Worm (Caenorhabditis elegans) whole organism, L4/young adult: ENCODE data around the gene K11H12.4.

Experiments
- W03F9.2 ChIP-seq: fragments of 150-350 bp; optimal IDR thresholded peaks from 2 replicates; lab custom pipeline; 2014; ENCODE audit warnings: missing biosample characterization, missing genetic modification characterization
- dao-5 ChIP-seq: sonication (generic microtip); optimal IDR thresholded peaks from 2 replicates; lab custom pipeline; 2016; ENCODE audit warnings: missing genotype, missing genetic modification characterization, moderate library complexity, missing compliant biosample characterization
- him-1 ChIP-seq: sonication (generic microtip); optimal IDR thresholded peaks from 2 replicates; lab custom pipeline; 2016; ENCODE audit warnings: missing genotype, missing genetic modification reagents, missing genetic modification characterization, missing compliant biosample characterization

The K11H12.4 gene

ce11 chrIV:633565-633964 lies 42.1 kb downstream of the K11H12.4 start:
- no peak for TF ChIP-seq him-1 (tag; lab: Kevin White, UChicago)
- no peak for TF ChIP-seq W03F9.2 (tag; lab: Kevin White, UChicago)
- no peak for TF ChIP-seq dao-5 (tag; lab: Kevin White, UChicago)

ce11 chrIV:631869-632268 lies 43.8 kb downstream of the K11H12.4 start:
- TF ChIP-seq him-1 (tag; lab: Kevin White, UChicago) (no peak), W03F9.2 (tag; lab: Kevin White, UChicago) (no peak), dao-5 (tag; lab: Kevin White, UChicago) (no peak)

- TF ChIP-seq dao-5 (tag; lab: Kevin White, UChicago) (no peak), W03F9.2 (tag; lab: Kevin White, UChicago) (no peak), him-1 (tag; lab: Kevin White, UChicago) (no peak)
Measured at ce11 chrIV:630598-630997, 45.1 kb downstream of the K11H12.4 start.

ce11 chrIV:627237-627636 lies 48.4 kb downstream of the K11H12.4 start, which contains the start of gene nhr-76:
Gene nhr-76 (plus strand): TSS chrIV:627537.
- TF ChIP-seq dao-5 (tag; lab: Kevin White, UChicago): no peak
- TF ChIP-seq him-1 (tag; lab: Kevin White, UChicago): no peak
- TF ChIP-seq W03F9.2 (tag; lab: Kevin White, UChicago): no peak

- TF ChIP-seq dao-5 (tag; lab: Kevin White, UChicago) (no peak), W03F9.2 (tag; lab: Kevin White, UChicago) (no peak), him-1 (tag; lab: Kevin White, UChicago) (no peak)
Measured at ce11 chrIV:625947-626548, 49.6 kb downstream of the K11H12.4 start.
